Worm (Caenorhabditis elegans) whole organism, early embryonic: ENCODE measurements around the gene Y50D4A.5.
A peak's percentile ranks its signal among the peaks of the same experiment; 100 is the strongest.

Experiments used
- B0310.2 ChIP-seq: sonication (generic microtip); optimal IDR thresholded peaks from 2 replicates; lab custom pipeline; 2016; ENCODE audit warnings: mild to moderate bottlenecking, missing genetic modification characterization, missing compliant biosample characterization
- ama-1 ChIP-seq: fragments of 150-350 bp; optimal IDR thresholded peaks from 2 replicates; lab custom pipeline; 2014
- ceh-13 ChIP-seq: fragments of 200-800 bp; sonication (Bioruptor generic); optimal IDR thresholded peaks from 2 replicates; lab custom pipeline; 2018; ENCODE audit warnings: mild to moderate bottlenecking, missing genetic modification characterization, missing compliant biosample characterization
- ceh-36 ChIP-seq: sonication (generic microtip); optimal IDR thresholded peaks from 2 replicates; lab custom pipeline; 2016; ENCODE audit warnings: missing genetic modification characterization, inconsistent platforms, missing compliant biosample characterization
- ets-7 ChIP-seq: sonication (generic microtip); optimal IDR thresholded peaks from 2 replicates; lab custom pipeline; 2016; ENCODE audit warnings: missing genotype, missing genetic modification characterization, missing compliant biosample characterization
- flt-1 ChIP-seq: fragments of 200-800 bp; sonication (Bioruptor generic); IDR thresholded peaks from 2 replicates; pipeline ENCODE4 v1.3.6; 2022; ENCODE audit warnings: missing genetic modification characterization, missing compliant biosample characterization
- hmbx-1 ChIP-seq: sonication (generic microtip); optimal IDR thresholded peaks from 2 replicates; lab custom pipeline; 2016; ENCODE audit warnings: mild to moderate bottlenecking, missing genetic modification characterization, missing compliant biosample characterization
- hmg-4 ChIP-seq: fragments of 200-800 bp; sonication (Bioruptor generic); optimal IDR thresholded peaks from 2 replicates; lab custom pipeline; 2018; ENCODE audit warnings: mild to moderate bottlenecking, missing genetic modification characterization, missing compliant biosample characterization
- hnd-1 ChIP-seq: sonication (generic microtip); optimal IDR thresholded peaks from 2 replicates; lab custom pipeline; 2016; ENCODE audit warnings: missing genetic modification characterization, missing compliant biosample characterization
- scrt-1 ChIP-seq: fragments of 200-800 bp; sonication (Bioruptor generic); IDR thresholded peaks from 2 replicates; pipeline ENCODE4 v1.3.6; 2022; ENCODE audit warnings: missing genetic modification characterization, missing compliant biosample characterization
- sea-1 ChIP-seq: fragments of 200-800 bp; sonication (Bioruptor generic); conservative IDR thresholded peaks from 2 replicates; pipeline ENCODE4 v1.3.6; 2022; ENCODE audit warnings: missing genetic modification characterization, missing compliant biosample characterization
- tra-4 ChIP-seq: sonication (generic microtip); optimal IDR thresholded peaks from 2 replicates; lab custom pipeline; 2017; ENCODE audit warnings: missing genetic modification characterization, missing compliant biosample characterization

DNA sequence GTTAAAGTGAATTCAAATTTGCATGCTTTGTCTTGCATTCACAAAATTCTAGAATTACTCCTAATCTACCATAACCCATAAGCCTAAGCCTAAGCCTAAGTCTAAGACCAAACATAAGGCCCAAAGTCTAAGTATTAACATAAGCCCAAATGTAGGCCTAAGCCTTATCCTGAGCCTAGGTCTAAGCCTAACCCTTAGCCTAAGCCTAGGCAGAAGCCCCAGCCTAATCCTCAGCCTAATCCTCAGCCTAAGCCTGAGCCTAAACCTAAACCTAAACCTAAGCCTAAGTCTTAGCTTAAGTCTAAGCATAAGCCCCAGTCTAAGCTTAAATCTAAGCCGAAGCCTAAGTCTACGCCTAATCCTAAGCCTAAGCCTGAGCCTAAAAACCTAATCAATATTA, 36.5 kb upstream of the Y50D4A.5 start:
- TF ChIP-seq flt-1 (GFP tag; lab: Robert Waterston, UW) (no peak), tra-4 (tag; lab: Kevin White, UChicago) (no peak), ceh-13 (GFP tag; lab: Kevin White, UChicago) (no peak), ama-1 (lab: Kevin White, UChicago) (no peak), scrt-1 (GFP tag; lab: Robert Waterston, UW) (no peak), sea-1 (GFP tag; lab: Robert Waterston, UW) (no peak), ceh-36 (tag; lab: Kevin White, UChicago) (peak; percentile 86), B0310.2 (tag; lab: Kevin White, UChicago) (no peak), hnd-1 (tag; lab: Kevin White, UChicago) (no peak), hmbx-1 (no peak), hmg-4 (GFP tag; lab: Kevin White, UChicago) (no peak), ets-7 (tag; lab: Kevin White, UChicago) (no peak)
